Fruit fly (Drosophila melanogaster) whole organism, embryonic: ENCODE measurements around the gene Neto.

ENCODE experiments used
- CG17361 ChIP-seq: fragments of 200-800 bp; sonication (Bioruptor generic); IDR thresholded peaks from 3 replicates; pipeline ENCODE4 v1.3.6; 2022; ENCODE audit warnings: missing biosample characterization, missing genetic modification characterization
- CG30431 ChIP-seq: fragments of 200-800 bp; sonication (Bioruptor generic); optimal IDR thresholded peaks from 2 replicates; lab custom pipeline; 2017; ENCODE audit warnings: missing biosample characterization, missing genetic modification characterization
- CG7786 ChIP-seq: fragments of 200-800 bp; sonication (Bioruptor generic); optimal IDR thresholded peaks from 2 replicates; lab custom pipeline; 2016; ENCODE audit warnings: missing biosample characterization, missing genetic modification characterization
- CG7839 ChIP-seq: fragments of 200-800 bp; sonication (Bioruptor generic); optimal IDR thresholded peaks from 3 replicates; lab custom pipeline; 2018; ENCODE audit warnings: missing biosample characterization, mild to moderate bottlenecking, missing genetic modification characterization, moderate library complexity
- Mrtf ChIP-seq: fragments of 200-800 bp; sonication (Bioruptor generic); IDR thresholded peaks from 3 replicates; pipeline ENCODE4 v1.3.6; 2022; ENCODE audit warnings: missing biosample characterization, missing genetic modification characterization
- cato ChIP-seq: fragments of 200-800 bp; sonication (Bioruptor generic); optimal IDR thresholded peaks from 2 replicates; lab custom pipeline; 2016; ENCODE audit warnings: missing biosample characterization, missing genetic modification characterization, borderline replicate concordance
- slp2 ChIP-seq: fragments of 200-800 bp; sonication (Bioruptor generic); optimal IDR thresholded peaks from 2 replicates; lab custom pipeline; 2016; ENCODE audit warnings: missing biosample characterization, missing genetic modification characterization

DNA sequence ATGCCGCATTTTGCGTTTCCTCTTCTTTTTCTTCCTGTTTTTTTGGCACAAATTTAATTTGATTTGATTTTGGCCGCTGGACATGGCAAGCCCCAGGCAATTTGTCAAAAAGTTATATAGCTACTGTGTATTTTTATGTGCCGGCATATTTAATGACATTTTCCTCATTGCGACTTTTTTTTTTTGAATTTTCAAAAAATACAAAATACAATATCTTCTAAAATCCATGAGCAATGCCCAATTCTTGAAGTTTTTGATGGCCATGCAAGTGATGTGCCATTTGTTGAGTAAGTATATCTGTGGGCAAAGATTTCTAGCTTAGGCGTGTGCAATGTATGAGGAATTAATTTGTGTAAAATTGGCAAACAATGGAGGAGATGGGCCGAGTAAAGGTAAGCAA is 110.0 kb downstream of the Neto start, which contains the start of gene CG11816:
- TF ChIP-seq CG30431, result no peak
- no peak for TF ChIP-seq cato
- TF ChIP-seq slp2 (GFP tag; lab: Kevin White, UChicago), result no peak
- no peak for TF ChIP-seq CG7786 (GFP tag; lab: Kevin White, UChicago)
- no peak for TF ChIP-seq CG17361
- no peak for TF ChIP-seq CG7839 (tag; lab: Kevin White, UChicago)
- TF ChIP-seq Mrtf (GFP tag; lab: Robert Waterston, UW), result no peak
